Fruit fly (Drosophila melanogaster) whole organism, adult: ENCODE measurements around the gene CG31627.

Experiments
- CG14711 ChIP-seq: fragments of 200-800 bp; sonication (Bioruptor generic); optimal IDR thresholded peaks from 2 replicates; lab custom pipeline; 2018; ENCODE audit warnings: missing biosample characterization, mild to moderate bottlenecking, missing genetic modification characterization, moderate library complexity
- CG33017 ChIP-seq: fragments of 200-800 bp; sonication (Bioruptor generic); optimal IDR thresholded peaks from 2 replicates; lab custom pipeline; 2018; ENCODE audit warnings: missing biosample characterization, mild to moderate bottlenecking, missing genetic modification characterization, moderate library complexity
- CG5204 ChIP-seq: fragments of 200-800 bp; sonication (Bioruptor generic); optimal IDR thresholded peaks from 2 replicates; lab custom pipeline; 2016; ENCODE audit warnings: missing biosample characterization, missing genetic modification characterization
- CG7045 ChIP-seq: fragments of 200-800 bp; sonication (Bioruptor generic); optimal IDR thresholded peaks from 2 replicates; lab custom pipeline; 2017; ENCODE audit warnings: missing biosample characterization, mild to moderate bottlenecking, missing genetic modification characterization
- Clk ChIP-seq: fragments of 200-800 bp; sonication (Bioruptor generic); optimal IDR thresholded peaks from 2 replicates; lab custom pipeline; 2017; ENCODE audit warnings: missing biosample characterization, missing genetic modification characterization
- Mnt ChIP-seq: fragments of 200-800 bp; sonication (Bioruptor generic); optimal IDR thresholded peaks from 2 replicates; lab custom pipeline; 2016; ENCODE audit warnings: missing biosample characterization, mild to moderate bottlenecking, missing genetic modification characterization
- cnc ChIP-seq, 2 experiments: fragments of >200 bp; optimal IDR thresholded peaks; 2 replicates each; lab custom pipeline; 2017
- kay ChIP-seq: fragments of 200-800 bp; sonication (Bioruptor generic); peaks from one replicate; lab custom pipeline; 2016; ENCODE audit warnings: missing biosample characterization, missing genetic modification characterization, borderline replicate concordance
- ovo ChIP-seq: fragments of 200-800 bp; sonication (Bioruptor generic); optimal IDR thresholded peaks from 2 replicates; lab custom pipeline; 2016; ENCODE audit warnings: missing biosample characterization, missing genetic modification characterization
- toe ChIP-seq: fragments of 200-800 bp; sonication (Bioruptor generic); optimal IDR thresholded peaks from 2 replicates; lab custom pipeline; 2016; ENCODE audit warnings: missing biosample characterization, missing genetic modification characterization

DNA sequence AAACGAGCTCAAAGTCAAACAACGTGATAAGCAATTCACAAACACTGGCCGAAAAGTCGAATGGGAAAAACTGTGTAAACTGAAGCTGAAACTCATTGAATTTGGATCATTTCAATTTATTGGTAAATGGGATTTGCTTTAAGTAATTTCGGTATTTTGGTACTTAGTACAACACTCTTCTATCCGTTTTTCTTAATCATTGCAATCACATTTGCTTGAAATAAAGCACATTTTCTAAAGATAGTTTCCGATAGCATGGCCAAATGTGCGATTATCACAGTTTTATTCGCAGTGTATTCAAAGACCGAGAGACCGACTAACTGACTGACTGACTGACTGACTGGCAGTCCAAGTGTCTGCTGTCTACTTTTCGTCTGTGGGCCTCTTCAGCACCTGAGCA is 23.5 kb downstream of the CG31627 start:
- TF ChIP-seq CG33017 (tag; lab: Kevin White, UChicago) (no peak), CG7045 (GFP tag; lab: Kevin White, UChicago) (no peak), CG5204 (GFP tag; lab: Kevin White, UChicago) (no peak), Clk (GFP tag; lab: Kevin White, UChicago) (no peak), CG14711 (tag; lab: Kevin White, UChicago) (no peak), kay (GFP tag; lab: Kevin White, UChicago) (no peak), Mnt (GFP tag; lab: Kevin White, UChicago) (no peak), cnc (optimal IDR thresholded peaks at IDR 0.05; lab: Kevin White, UChicago) (no peak), ovo (GFP tag; lab: Kevin White, UChicago) (no peak), toe (no peak)
